Fruit fly (Drosophila melanogaster) whole organism, embryonic: ENCODE data around the gene Sam-S.

Experiments
- Aef1 ChIP-seq: fragments of 200-800 bp; sonication (Bioruptor generic); IDR thresholded peaks from 3 replicates; pipeline ENCODE4 v1.3.6; 2022; ENCODE audit warnings: missing biosample characterization, missing genetic modification characterization
- Atf3 ChIP-seq: fragments of 200-800 bp; sonication (Bioruptor generic); optimal IDR thresholded peaks from 3 replicates; lab custom pipeline; 2016; ENCODE audit warnings: missing biosample characterization, missing genetic modification characterization
- Bdp1 ChIP-seq: fragments of 200-800 bp; sonication (Bioruptor generic); optimal IDR thresholded peaks from 3 replicates; lab custom pipeline; 2016; ENCODE audit warnings: missing biosample characterization, missing genetic modification characterization
- Bteb2 ChIP-seq: fragments of 200-800 bp; sonication (Bioruptor generic); optimal IDR thresholded peaks from 2 replicates; lab custom pipeline; 2016; ENCODE audit warnings: missing biosample characterization, missing genetic modification characterization
- CG12219 ChIP-seq: fragments of 200-800 bp; sonication (Bioruptor generic); optimal IDR thresholded peaks from 3 replicates; lab custom pipeline; 2018; ENCODE audit warnings: missing biosample characterization, mild to moderate bottlenecking, missing genetic modification characterization
- CG12236 ChIP-seq: fragments of 200-800 bp; sonication (Bioruptor generic); optimal IDR thresholded peaks from 2 replicates; lab custom pipeline; 2016; ENCODE audit warnings: missing biosample characterization, missing genetic modification characterization
- CG12744 ChIP-seq: fragments of 200-800 bp; sonication (Bioruptor generic); optimal IDR thresholded peaks from 2 replicates; lab custom pipeline; 2016; ENCODE audit warnings: missing biosample characterization, missing genetic modification characterization
- CG13296 ChIP-seq: fragments of 200-800 bp; sonication (Bioruptor generic); optimal IDR thresholded peaks from 3 replicates; lab custom pipeline; 2018; ENCODE audit warnings: missing biosample characterization, mild to moderate bottlenecking, missing genetic modification characterization
- CG13624 ChIP-seq: fragments of 200-800 bp; sonication (Bioruptor generic); optimal IDR thresholded peaks from 2 replicates; lab custom pipeline; 2016; ENCODE audit warnings: missing biosample characterization, missing genetic modification characterization
- CG15269 ChIP-seq: fragments of 200-800 bp; sonication (Bioruptor generic); optimal IDR thresholded peaks from 2 replicates; lab custom pipeline; 2018; ENCODE audit warnings: missing biosample characterization, mild to moderate bottlenecking, missing genetic modification characterization, moderate library complexity
- CG1647 ChIP-seq: fragments of 200-800 bp; sonication (Bioruptor generic); optimal IDR thresholded peaks from 3 replicates; lab custom pipeline; 2016; ENCODE audit warnings: missing biosample characterization, missing genetic modification characterization
- CG17186 ChIP-seq: fragments of 200-800 bp; sonication (Bioruptor generic); optimal IDR thresholded peaks from 3 replicates; lab custom pipeline; 2017; ENCODE audit warnings: missing biosample characterization, missing genetic modification reagents, missing genetic modification characterization
- CG18619 ChIP-seq: fragments of 200-800 bp; sonication (Bioruptor generic); optimal IDR thresholded peaks from 3 replicates; lab custom pipeline; 2017; ENCODE audit warnings: missing biosample characterization, mild to moderate bottlenecking, missing genetic modification characterization
- CG18764 ChIP-seq: fragments of 200-800 bp; sonication (Bioruptor generic); optimal IDR thresholded peaks from 3 replicates; lab custom pipeline; 2016; ENCODE audit warnings: missing biosample characterization, missing genetic modification characterization
- CG31441 ChIP-seq: fragments of 200-800 bp; sonication (Bioruptor generic); IDR thresholded peaks from 2 replicates; pipeline ENCODE4 v1.3.6; 2022; ENCODE audit warnings: missing biosample characterization, missing genetic modification characterization
- CG32767 ChIP-seq: fragments of 200-800 bp; sonication (Bioruptor generic); IDR thresholded peaks from 2 replicates; pipeline ENCODE4 v1.3.6; 2022; ENCODE audit warnings: missing biosample characterization, missing genetic modification characterization
- CG3281 ChIP-seq: fragments of 200-800 bp; sonication (Bioruptor generic); optimal IDR thresholded peaks from 3 replicates; lab custom pipeline; 2017; ENCODE audit warnings: missing biosample characterization, mild to moderate bottlenecking, missing genetic modification characterization
- CG3407 ChIP-seq: fragments of 200-800 bp; sonication (Bioruptor generic); optimal IDR thresholded peaks from 2 replicates; lab custom pipeline; 2018; ENCODE audit warnings: missing biosample characterization, mild to moderate bottlenecking, missing genetic modification characterization
- CG42726 ChIP-seq: fragments of 200-800 bp; sonication (Bioruptor generic); IDR thresholded peaks from 2 replicates; pipeline ENCODE4 v1.3.6; 2022; ENCODE audit warnings: missing biosample characterization, missing genetic modification characterization; ENCODE audit not compliant: partially characterized antibody
- CG4424 ChIP-seq: fragments of 200-800 bp; sonication (Bioruptor generic); optimal IDR thresholded peaks from 3 replicates; lab custom pipeline; 2016; ENCODE audit warnings: missing biosample characterization, missing genetic modification characterization
- CG4617 ChIP-seq: fragments of 200-800 bp; sonication (Bioruptor generic); optimal IDR thresholded peaks from 3 replicates; lab custom pipeline; 2016; ENCODE audit warnings: missing biosample characterization, missing genetic modification characterization, borderline replicate concordance
- CG5953 ChIP-seq: fragments of 200-800 bp; sonication (Bioruptor generic); IDR thresholded peaks from 2 replicates; pipeline ENCODE4 v1.3.6; 2022; ENCODE audit warnings: missing biosample characterization, missing genetic modification characterization
- CG6272 ChIP-seq: fragments of 200-800 bp; sonication (Bioruptor generic); IDR thresholded peaks from 2 replicates; pipeline ENCODE4 v1.3.6; 2022; ENCODE audit warnings: missing biosample characterization, missing genetic modification characterization
- CG6854 ChIP-seq: fragments of 200-800 bp; sonication (Bioruptor generic); optimal IDR thresholded peaks from 3 replicates; lab custom pipeline; 2017; ENCODE audit warnings: missing biosample characterization, mild to moderate bottlenecking, missing genetic modification characterization
- CG7372 ChIP-seq: fragments of 200-800 bp; sonication (Bioruptor generic); IDR thresholded peaks from 2 replicates; pipeline ENCODE4 v1.3.6; 2022; ENCODE audit warnings: missing biosample characterization, missing genetic modification characterization
- CG9437 ChIP-seq: fragments of 200-800 bp; sonication (Bioruptor generic); optimal IDR thresholded peaks from 2 replicates; lab custom pipeline; 2018; ENCODE audit warnings: missing biosample characterization, mild to moderate bottlenecking, missing genetic modification characterization
- Dp ChIP-seq: fragments of 200-800 bp; sonication (Bioruptor generic); optimal IDR thresholded peaks from 2 replicates; lab custom pipeline; 2018; ENCODE audit warnings: missing biosample characterization, mild to moderate bottlenecking, missing genetic modification characterization, moderate library complexity
- Elba2 ChIP-seq: fragments of 200-800 bp; sonication (Bioruptor generic); optimal IDR thresholded peaks from 3 replicates; lab custom pipeline; 2016; ENCODE audit warnings: missing biosample characterization, missing genetic modification characterization
- Lhr ChIP-seq: fragments of 200-800 bp; sonication (Bioruptor generic); optimal IDR thresholded peaks from 3 replicates; lab custom pipeline; 2017; ENCODE audit warnings: mild to moderate bottlenecking, missing biosample characterization, missing genetic modification reagents, missing genetic modification characterization
- Med ChIP-seq: fragments of 200-800 bp; sonication (Bioruptor generic); peaks from one replicate; lab custom pipeline; 2016; ENCODE audit warnings: missing biosample characterization, missing genetic modification characterization, mild to moderate bottlenecking, inconsistent platforms, moderate library complexity
- Mes4 ChIP-seq: fragments of 200-800 bp; sonication (Bioruptor generic); optimal IDR thresholded peaks from 2 replicates; lab custom pipeline; 2016; ENCODE audit warnings: missing biosample characterization, missing genetic modification characterization
- Myb ChIP-seq: fragments of 200-800 bp; sonication (Bioruptor generic); optimal IDR thresholded peaks from 2 replicates; lab custom pipeline; 2016; ENCODE audit warnings: missing biosample characterization, missing genetic modification characterization
- NK7.1 ChIP-seq: fragments of 200-800 bp; sonication (Bioruptor generic); optimal IDR thresholded peaks from 3 replicates; lab custom pipeline; 2016; ENCODE audit warnings: missing biosample characterization, missing genetic modification characterization
- Nf-YA ChIP-seq: fragments of 200-800 bp; sonication (Bioruptor generic); IDR thresholded peaks from 2 replicates; pipeline ENCODE4 v1.3.6; 2022; ENCODE audit warnings: missing biosample characterization, missing genetic modification characterization
- Taf1 ChIP-seq: fragments of 200-800 bp; sonication (Bioruptor generic); IDR thresholded peaks from 2 replicates; pipeline ENCODE4 v1.3.6; 2022; ENCODE audit warnings: missing biosample characterization, missing genetic modification characterization
- btn ChIP-seq: fragments of 200-800 bp; sonication (Bioruptor generic); optimal IDR thresholded peaks from 2 replicates; lab custom pipeline; 2016; ENCODE audit warnings: missing biosample characterization, missing genetic modification characterization
- chn ChIP-seq: fragments of 200-800 bp; sonication (Bioruptor generic); optimal IDR thresholded peaks from 2 replicates; lab custom pipeline; 2016; ENCODE audit warnings: missing biosample characterization, missing genetic modification characterization
- croc ChIP-seq: fragments of 200-800 bp; sonication (Bioruptor generic); conservative IDR thresholded peaks from 3 replicates; pipeline ENCODE4 v1.3.6; 2022; ENCODE audit warnings: missing biosample characterization, missing genetic modification characterization
- emc ChIP-seq: fragments of 200-800 bp; sonication (Bioruptor generic); optimal IDR thresholded peaks from 2 replicates; lab custom pipeline; 2016; ENCODE audit warnings: missing biosample characterization, missing genetic modification characterization
- esg ChIP-seq: fragments of 200-800 bp; sonication (Bioruptor generic); conservative IDR thresholded peaks from 2 replicates; pipeline ENCODE4 v1.3.6; 2022; ENCODE audit warnings: missing biosample characterization, missing genetic modification characterization
- grau ChIP-seq: fragments of 200-800 bp; optimal IDR thresholded peaks from 3 replicates; lab custom pipeline; 2019; ENCODE audit warnings: missing biosample characterization, mild to moderate bottlenecking, missing genetic modification characterization, moderate library complexity
- knrl ChIP-seq: fragments of 200-800 bp; sonication (Bioruptor generic); IDR thresholded peaks from 3 replicates; pipeline ENCODE4 v1.3.6; 2022; ENCODE audit warnings: missing biosample characterization, missing genetic modification characterization; ENCODE audit not compliant: partially characterized antibody
- maf-S ChIP-seq: fragments of 200-800 bp; sonication (Bioruptor generic); optimal IDR thresholded peaks from 2 replicates; lab custom pipeline; 2016; ENCODE audit warnings: missing biosample characterization, missing genetic modification characterization
- nau ChIP-seq: fragments of 200-800 bp; sonication (Bioruptor generic); optimal IDR thresholded peaks from 3 replicates; lab custom pipeline; 2017; ENCODE audit warnings: missing biosample characterization, mild to moderate bottlenecking, missing genetic modification characterization, missing genetic modification reagents
- row ChIP-seq: fragments of 200-800 bp; sonication (Bioruptor generic); IDR thresholded peaks from 3 replicates; pipeline ENCODE4 v1.3.6; 2022; ENCODE audit warnings: missing biosample characterization, missing genetic modification characterization
- sd ChIP-seq: fragments of 200-800 bp; sonication (Bioruptor generic); optimal IDR thresholded peaks from 3 replicates; lab custom pipeline; 2018; ENCODE audit warnings: missing biosample characterization, mild to moderate bottlenecking, missing genetic modification characterization, moderate library complexity
- so ChIP-seq: fragments of 200-800 bp; sonication (Bioruptor generic); IDR thresholded peaks from 3 replicates; pipeline ENCODE4 v1.3.6; 2022; ENCODE audit warnings: missing biosample characterization, missing genetic modification characterization
- tap ChIP-seq: fragments of 200-800 bp; optimal IDR thresholded peaks from 3 replicates; lab custom pipeline; 2019; ENCODE audit warnings: missing biosample characterization, mild to moderate bottlenecking, missing genetic modification characterization, moderate library complexity
- trh ChIP-seq: fragments of 200-800 bp; sonication (Bioruptor generic); optimal IDR thresholded peaks from 2 replicates; lab custom pipeline; 2016; ENCODE audit warnings: missing biosample characterization, missing genetic modification characterization
- z ChIP-seq: fragments of 200-800 bp; sonication (Bioruptor generic); IDR thresholded peaks from 3 replicates; pipeline ENCODE4 v1.3.6; 2022; ENCODE audit warnings: missing biosample characterization, missing genetic modification characterization

The Sam-S gene

DNA sequence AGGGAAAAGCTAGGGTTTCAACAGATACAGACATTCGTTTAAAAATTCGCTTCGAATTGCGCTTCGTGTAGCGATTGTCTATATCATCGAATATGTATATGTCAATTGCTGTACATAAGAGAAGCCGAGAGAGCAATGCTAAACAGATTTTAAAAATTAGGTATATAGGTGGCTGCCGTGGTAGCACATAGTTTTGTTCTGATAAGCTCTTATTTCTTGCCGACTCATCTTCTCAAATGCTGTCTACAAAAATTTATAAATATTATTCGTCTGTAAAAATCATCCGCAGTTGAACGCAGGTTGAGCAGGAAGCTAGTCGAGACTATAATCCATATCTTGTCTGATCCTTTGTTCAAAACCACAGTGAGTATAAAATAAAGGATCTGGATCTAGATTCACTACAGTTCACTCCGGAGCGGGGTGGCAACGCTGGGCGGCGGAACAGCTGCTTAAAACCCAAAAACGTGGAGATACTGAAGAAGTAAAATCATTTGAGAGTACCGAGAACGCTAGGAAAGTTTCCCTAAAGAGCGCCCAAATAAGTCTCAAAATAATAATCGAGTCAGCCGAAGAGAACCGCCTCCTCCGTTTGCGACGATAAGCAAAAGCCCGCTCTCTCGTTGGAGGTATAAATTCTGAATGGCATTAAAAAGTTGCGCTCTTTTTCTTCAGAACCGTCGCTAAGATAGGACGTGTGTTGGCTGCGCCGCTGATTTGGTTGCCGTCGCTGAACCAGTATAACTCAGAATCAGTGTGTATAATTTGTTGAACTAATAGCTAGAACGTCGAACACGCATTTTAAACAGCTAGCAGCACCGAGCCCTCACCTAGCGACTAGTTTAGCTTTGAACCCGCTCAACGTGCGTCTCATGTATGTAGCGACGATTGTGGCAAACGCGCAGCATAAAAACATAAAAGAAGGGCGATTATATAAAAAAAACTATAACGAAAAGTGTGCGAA is 1.1 kb downstream of the Sam-S start (continued):
- TF ChIP-seq Nf-YA, result no peak
- no peak for TF ChIP-seq CG18764 (GFP tag; lab: Kevin White, UChicago)
- no peak for TF ChIP-seq Bdp1 (GFP tag; lab: Kevin White, UChicago)
- no peak for TF ChIP-seq CG5953
- TF ChIP-seq Myb (GFP tag; lab: Kevin White, UChicago), result no peak
- TF ChIP-seq CG3407 (GFP tag; lab: Kevin White, UChicago), result no peak
- no peak for TF ChIP-seq croc (GFP tag; lab: Robert Waterston, UW)
- no peak for TF ChIP-seq Bteb2 (GFP tag; lab: Kevin White, UChicago)
- no peak for TF ChIP-seq CG9437 (GFP tag; lab: Kevin White, UChicago)
- peak; percentile 76 for TF ChIP-seq row (GFP tag; lab: Robert Waterston, UW)
- TF ChIP-seq CG4424 (GFP tag; lab: Kevin White, UChicago), result peak; percentile 23
- no peak for TF ChIP-seq chn (GFP tag; lab: Kevin White, UChicago)
- TF ChIP-seq knrl (GFP tag; lab: Robert Waterston, UW), result 0 out of 3 replicates have a peak, but pooled peaks have one; percentile 21
- TF ChIP-seq CG6854 (GFP tag; lab: Kevin White, UChicago), result peak; percentile 64
- peak; percentile 38 for TF ChIP-seq CG3281 (GFP tag; lab: Kevin White, UChicago)
- TF ChIP-seq sd (tag; lab: Kevin White, UChicago), result no peak
- TF ChIP-seq maf-S (GFP tag; lab: Kevin White, UChicago), result no peak
- TF ChIP-seq btn (GFP tag; lab: Kevin White, UChicago), result no peak
- peak; percentile 40 for TF ChIP-seq Dp (GFP tag; lab: Kevin White, UChicago)
- no peak for TF ChIP-seq CG18619 (GFP tag; lab: Kevin White, UChicago)
- TF ChIP-seq Med (GFP tag; lab: Kevin White, UChicago), result peak; percentile 79
- TF ChIP-seq CG17186 (GFP tag; lab: Kevin White, UChicago), result no peak
- TF ChIP-seq CG12744 (GFP tag; lab: Kevin White, UChicago), result no peak
- TF ChIP-seq CG13296, result peak; percentile 64
- no peak for TF ChIP-seq nau
- no peak for TF ChIP-seq Aef1
- no peak for TF ChIP-seq CG1647 (GFP tag; lab: Kevin White, UChicago)
- TF ChIP-seq tap (tag; lab: Kevin White, UChicago), result no peak
- TF ChIP-seq so (GFP tag; lab: Robert Waterston, UW), result 0 out of 3 replicates have a peak, but pooled peaks have one; percentile 36
- TF ChIP-seq CG7372 (GFP tag; lab: Robert Waterston, UW), result no peak
- no peak for TF ChIP-seq Mes4 (GFP tag; lab: Kevin White, UChicago)
- TF ChIP-seq CG13624 (GFP tag; lab: Kevin White, UChicago), result peak; percentile 33
- peak; percentile 35 for TF ChIP-seq grau (tag; lab: Kevin White, UChicago)
- TF ChIP-seq trh, result no peak
- TF ChIP-seq CG31441 (GFP tag; lab: Robert Waterston, UW), result no peak; the same call in 1 of the 2 replicates
- peak; percentile 15 for TF ChIP-seq CG12219
- no peak for TF ChIP-seq Lhr (GFP tag; lab: Kevin White, UChicago)
- peak; percentile 77 for TF ChIP-seq z (GFP tag; lab: Robert Waterston, UW)
- no peak for TF ChIP-seq CG6272 (GFP tag; lab: Robert Waterston, UW)
- no peak for TF ChIP-seq Elba2 (GFP tag; lab: Kevin White, UChicago)
- TF ChIP-seq CG15269 (tag; lab: Kevin White, UChicago), result no peak
- no peak for TF ChIP-seq NK7.1 (GFP tag; lab: Kevin White, UChicago)
- no peak for TF ChIP-seq esg (GFP tag; lab: Robert Waterston, UW)
- no peak for TF ChIP-seq emc
- no peak for TF ChIP-seq Atf3 (GFP tag; lab: Kevin White, UChicago)
- TF ChIP-seq CG12236, result no peak
- peak; percentile 49; the same call in 1 of the 2 replicates for TF ChIP-seq CG42726 (GFP tag; lab: Robert Waterston, UW)
- no peak for TF ChIP-seq Taf1 (GFP tag; lab: Robert Waterston, UW)
- TF ChIP-seq CG4617 (GFP tag; lab: Kevin White, UChicago), result no peak
- TF ChIP-seq CG32767 (GFP tag; lab: Robert Waterston, UW), result no peak
